Worm (Caenorhabditis elegans) whole organism, early embryonic: ENCODE results near the gene Y54G2A.38.

Experiments used
- B0310.2 ChIP-seq: sonication (generic microtip); optimal IDR thresholded peaks from 2 replicates; lab custom pipeline; 2016; ENCODE audit warnings: mild to moderate bottlenecking, missing genetic modification characterization, missing compliant biosample characterization
- F13C5.2 ChIP-seq: sonication (generic microtip); optimal IDR thresholded peaks from 2 replicates; lab custom pipeline; 2017; ENCODE audit warnings: mild to moderate bottlenecking, missing genetic modification characterization, inconsistent platforms, missing compliant biosample characterization
- flt-1 ChIP-seq: fragments of 200-800 bp; sonication (Bioruptor generic); IDR thresholded peaks from 2 replicates; pipeline ENCODE4 v1.3.6; 2022; ENCODE audit warnings: missing genetic modification characterization, missing compliant biosample characterization
- hmg-4 ChIP-seq: fragments of 200-800 bp; sonication (Bioruptor generic); optimal IDR thresholded peaks from 2 replicates; lab custom pipeline; 2018; ENCODE audit warnings: mild to moderate bottlenecking, missing genetic modification characterization, missing compliant biosample characterization
- hnd-1 ChIP-seq: sonication (generic microtip); optimal IDR thresholded peaks from 2 replicates; lab custom pipeline; 2016; ENCODE audit warnings: missing genetic modification characterization, missing compliant biosample characterization
- pes-1 ChIP-seq: fragments of 200-800 bp; sonication (Bioruptor generic); IDR thresholded peaks from 2 replicates; pipeline ENCODE4 v1.3.6; 2022; ENCODE audit warnings: missing genetic modification reagents, missing genetic modification characterization, missing compliant biosample characterization
- tbx-11 ChIP-seq: fragments of 200-800 bp; sonication (Bioruptor generic); IDR thresholded peaks from 2 replicates; pipeline ENCODE4 v1.3.6; 2022; ENCODE audit warnings: missing genetic modification characterization, missing compliant biosample characterization
- tra-4 ChIP-seq: sonication (generic microtip); optimal IDR thresholded peaks from 2 replicates; lab custom pipeline; 2017; ENCODE audit warnings: missing genetic modification characterization, missing compliant biosample characterization

ce11 chrIV:2712935-2713334, 46.3 kb upstream of the Y54G2A.38 start, which contains the start of gene Y94H6A.12:
- no peak for TF ChIP-seq pes-1 (GFP tag; lab: Robert Waterston, UW)
- no peak for TF ChIP-seq tbx-11 (GFP tag; lab: Robert Waterston, UW)
- TF ChIP-seq tra-4 (tag; lab: Kevin White, UChicago) = no peak
- TF ChIP-seq F13C5.2 (tag; lab: Kevin White, UChicago) = no peak
- no peak for TF ChIP-seq B0310.2 (tag; lab: Kevin White, UChicago)
- TF ChIP-seq hmg-4 = no peak
- TF ChIP-seq flt-1 (GFP tag; lab: Robert Waterston, UW) = no peak
- no peak for TF ChIP-seq hnd-1 (tag; lab: Kevin White, UChicago)
